Fruit fly (Drosophila melanogaster) whole organism, embryonic: Measurements from ENCODE around the gene Rab18.

Source experiments
- CG10543 ChIP-seq: fragments of 200-800 bp; sonication (Bioruptor generic); optimal IDR thresholded peaks from 3 replicates; lab custom pipeline; 2017; ENCODE audit warnings: missing biosample characterization, mild to moderate bottlenecking, missing genetic modification characterization, moderate library complexity
- CG12299 ChIP-seq: fragments of 200-800 bp; sonication (Bioruptor generic); optimal IDR thresholded peaks from 2 replicates; lab custom pipeline; 2018; ENCODE audit warnings: missing biosample characterization, mild to moderate bottlenecking, missing genetic modification characterization
- CG14965 ChIP-seq: fragments of 200-800 bp; sonication (Bioruptor generic); optimal IDR thresholded peaks from 2 replicates; lab custom pipeline; 2016; ENCODE audit warnings: missing biosample characterization, missing genetic modification characterization, borderline replicate concordance
- CG1529 ChIP-seq: fragments of 200-800 bp; sonication (Bioruptor generic); optimal IDR thresholded peaks from 3 replicates; lab custom pipeline; 2018; ENCODE audit warnings: missing biosample characterization, missing genetic modification characterization
- CG15696 ChIP-seq: fragments of 200-800 bp; sonication (Bioruptor generic); optimal IDR thresholded peaks from 2 replicates; lab custom pipeline; 2019; ENCODE audit warnings: missing biosample characterization, mild to moderate bottlenecking, missing genetic modification characterization, moderate library complexity
- CG17186 ChIP-seq: fragments of 200-800 bp; sonication (Bioruptor generic); optimal IDR thresholded peaks from 3 replicates; lab custom pipeline; 2017; ENCODE audit warnings: missing biosample characterization, missing genetic modification reagents, missing genetic modification characterization
- CG18599 ChIP-seq: fragments of 200-800 bp; sonication (Bioruptor generic); optimal IDR thresholded peaks from 3 replicates; lab custom pipeline; 2017; ENCODE audit warnings: missing biosample characterization, missing genetic modification characterization, mild to moderate bottlenecking, moderate library complexity, missing genetic modification reagents
- CG18619 ChIP-seq: fragments of 200-800 bp; sonication (Bioruptor generic); optimal IDR thresholded peaks from 3 replicates; lab custom pipeline; 2017; ENCODE audit warnings: missing biosample characterization, mild to moderate bottlenecking, missing genetic modification characterization
- CG2129 ChIP-seq: fragments of 200-800 bp; sonication (Bioruptor generic); IDR thresholded peaks from 2 replicates; pipeline ENCODE4 v1.3.6; 2022; ENCODE audit warnings: missing biosample characterization, missing genetic modification characterization; ENCODE audit not compliant: partially characterized antibody
- CG2712 ChIP-seq: fragments of 200-800 bp; optimal IDR thresholded peaks from 3 replicates; lab custom pipeline; 2019; ENCODE audit warnings: missing biosample characterization, mild to moderate bottlenecking, missing genetic modification characterization, moderate library complexity
- CG32532 ChIP-seq: fragments of 200-800 bp; sonication (Bioruptor generic); IDR thresholded peaks from 2 replicates; pipeline ENCODE4 v1.3.6; 2022; ENCODE audit warnings: missing biosample characterization, missing genetic modification characterization
- CG32772 ChIP-seq: fragments of 200-800 bp; sonication (Bioruptor generic); IDR thresholded peaks from 2 replicates; pipeline ENCODE4 v1.3.6; 2022; ENCODE audit warnings: missing biosample characterization, missing genetic modification characterization
- CG4282 ChIP-seq: fragments of 200-800 bp; sonication (Bioruptor generic); optimal IDR thresholded peaks from 2 replicates; lab custom pipeline; 2016; ENCODE audit warnings: missing biosample characterization, missing genetic modification characterization
- CG5953 ChIP-seq: fragments of 200-800 bp; sonication (Bioruptor generic); IDR thresholded peaks from 2 replicates; pipeline ENCODE4 v1.3.6; 2022; ENCODE audit warnings: missing biosample characterization, missing genetic modification characterization
- CG6654 ChIP-seq: fragments of 200-800 bp; sonication (Bioruptor generic); optimal IDR thresholded peaks from 2 replicates; lab custom pipeline; 2017; ENCODE audit warnings: missing biosample characterization, mild to moderate bottlenecking, missing genetic modification characterization
- CG6813 ChIP-seq: fragments of 200-800 bp; sonication (Bioruptor generic); optimal IDR thresholded peaks from 2 replicates; lab custom pipeline; 2017; ENCODE audit warnings: missing biosample characterization, missing genetic modification characterization, mild to moderate bottlenecking, moderate library complexity, missing genetic modification reagents
- CG6854 ChIP-seq: fragments of 200-800 bp; sonication (Bioruptor generic); optimal IDR thresholded peaks from 3 replicates; lab custom pipeline; 2017; ENCODE audit warnings: missing biosample characterization, mild to moderate bottlenecking, missing genetic modification characterization
- CG8765 ChIP-seq: fragments of 200-800 bp; sonication (Bioruptor generic); IDR thresholded peaks from 2 replicates; pipeline ENCODE4 v1.3.6; 2022; ENCODE audit warnings: missing biosample characterization, missing genetic modification characterization
- CG9215 ChIP-seq: fragments of 200-800 bp; sonication (Bioruptor generic); IDR thresholded peaks from 2 replicates; pipeline ENCODE4 v1.3.6; 2022; ENCODE audit warnings: missing biosample characterization, missing genetic modification characterization
- CG9932 ChIP-seq: fragments of 200-800 bp; sonication (Bioruptor generic); IDR thresholded peaks from 2 replicates; pipeline ENCODE4 v1.3.6; 2022; ENCODE audit warnings: missing biosample characterization, missing genetic modification characterization
- CrebB ChIP-seq: fragments of 200-800 bp; sonication (Bioruptor generic); optimal IDR thresholded peaks from 3 replicates; lab custom pipeline; 2018; ENCODE audit warnings: missing biosample characterization, mild to moderate bottlenecking, missing genetic modification characterization
- Dbx ChIP-seq: fragments of 200-800 bp; sonication (Bioruptor generic); IDR thresholded peaks from 3 replicates; pipeline ENCODE4 v1.3.6; 2022; ENCODE audit warnings: missing biosample characterization, missing genetic modification characterization
- GATAe ChIP-seq: fragments of 200-800 bp; sonication (Bioruptor generic); conservative IDR thresholded peaks from 2 replicates; pipeline ENCODE4 v1.3.6; 2022; ENCODE audit warnings: missing biosample characterization, missing genetic modification characterization
- Gug ChIP-seq: fragments of 200-800 bp; sonication (Bioruptor generic); IDR thresholded peaks from 4 replicates; pipeline ENCODE4 v1.3.6; 2022; ENCODE audit warnings: missing biosample characterization, missing genetic modification characterization
- H15 ChIP-seq: fragments of 200-800 bp; sonication (Bioruptor generic); IDR thresholded peaks from 3 replicates; pipeline ENCODE4 v1.3.6; 2022; ENCODE audit warnings: missing biosample characterization, missing genetic modification characterization
- HmgZ ChIP-seq: fragments of 200-800 bp; sonication (Bioruptor generic); optimal IDR thresholded peaks from 2 replicates; lab custom pipeline; 2018; ENCODE audit warnings: missing biosample characterization, mild to moderate bottlenecking, missing genetic modification characterization
- Myb ChIP-seq: fragments of 200-800 bp; sonication (Bioruptor generic); optimal IDR thresholded peaks from 2 replicates; lab custom pipeline; 2016; ENCODE audit warnings: missing biosample characterization, missing genetic modification characterization
- NC2α ChIP-seq: fragments of 200-800 bp; sonication (Bioruptor generic); optimal IDR thresholded peaks from 2 replicates; lab custom pipeline; 2016; ENCODE audit warnings: missing biosample characterization, missing genetic modification characterization
- NC2β ChIP-seq: fragments of 200-800 bp; sonication (Bioruptor generic); optimal IDR thresholded peaks from 2 replicates; lab custom pipeline; 2016; ENCODE audit warnings: missing biosample characterization, missing genetic modification characterization
- Oaz ChIP-seq: fragments of 200-800 bp; sonication (Bioruptor generic); IDR thresholded peaks from 2 replicates; pipeline ENCODE4 v1.3.6; 2022; ENCODE audit warnings: missing biosample characterization, missing genetic modification characterization
- Ravus ChIP-seq: fragments of 200-800 bp; sonication (Bioruptor generic); IDR thresholded peaks from 2 replicates; pipeline ENCODE4 v1.3.6; 2022; ENCODE audit warnings: missing biosample characterization, missing genetic modification characterization
- abd-A ChIP-seq: fragments of 200-800 bp; sonication (Bioruptor generic); optimal IDR thresholded peaks from 3 replicates; lab custom pipeline; 2019; ENCODE audit warnings: missing biosample characterization, mild to moderate bottlenecking, missing genetic modification characterization, moderate library complexity
- chif ChIP-seq, 2 experiments: fragments of 200-800 bp; sonication (Bioruptor generic); optimal IDR thresholded peaks; 3 replicates each; lab custom pipeline; 2016; ENCODE audit warnings: missing biosample characterization in 2 of 2, missing genetic modification characterization in 2 of 2
- crc ChIP-seq: fragments of 200-800 bp; sonication (Bioruptor generic); optimal IDR thresholded peaks from 2 replicates; lab custom pipeline; 2016; ENCODE audit warnings: missing biosample characterization, missing genetic modification characterization
- dati ChIP-seq: fragments of 200-800 bp; sonication (Bioruptor generic); IDR thresholded peaks from 2 replicates; pipeline ENCODE4 v1.3.6; 2022; ENCODE audit warnings: missing biosample characterization, missing genetic modification characterization
- emc ChIP-seq: fragments of 200-800 bp; sonication (Bioruptor generic); optimal IDR thresholded peaks from 2 replicates; lab custom pipeline; 2016; ENCODE audit warnings: missing biosample characterization, missing genetic modification characterization
- fd96Cb ChIP-seq: fragments of 200-800 bp; sonication (Bioruptor generic); optimal IDR thresholded peaks from 2 replicates; lab custom pipeline; 2018; ENCODE audit warnings: missing biosample characterization, mild to moderate bottlenecking, missing genetic modification characterization, moderate library complexity
- gfzf ChIP-seq: fragments of 200-800 bp; sonication (Bioruptor generic); optimal IDR thresholded peaks from 2 replicates; lab custom pipeline; 2016; ENCODE audit warnings: missing biosample characterization, mild to moderate bottlenecking, missing genetic modification characterization, moderate library complexity
- hb ChIP-seq: fragments of 200-800 bp; sonication (Bioruptor generic); IDR thresholded peaks from 3 replicates; pipeline ENCODE4 v1.3.6; 2022; ENCODE audit warnings: missing biosample characterization, missing genetic modification characterization; ENCODE audit not compliant: partially characterized antibody
- klu ChIP-seq: fragments of 200-800 bp; sonication (Bioruptor generic); IDR thresholded peaks from 2 replicates; pipeline ENCODE4 v1.3.6; 2022; ENCODE audit warnings: missing biosample characterization, missing genetic modification characterization
- kni ChIP-seq: fragments of 200-800 bp; sonication (Bioruptor generic); optimal IDR thresholded peaks from 3 replicates; lab custom pipeline; 2017; ENCODE audit warnings: mild to moderate bottlenecking, missing biosample characterization, missing genetic modification reagents, missing genetic modification characterization
- knrl ChIP-seq: fragments of 200-800 bp; sonication (Bioruptor generic); IDR thresholded peaks from 3 replicates; pipeline ENCODE4 v1.3.6; 2022; ENCODE audit warnings: missing biosample characterization, missing genetic modification characterization; ENCODE audit not compliant: partially characterized antibody
- lilli ChIP-seq: fragments of 200-800 bp; sonication (Bioruptor generic); optimal IDR thresholded peaks from 3 replicates; lab custom pipeline; 2016; ENCODE audit warnings: missing biosample characterization, missing genetic modification characterization
- nerfin-1 ChIP-seq: fragments of 200-800 bp; sonication (Bioruptor generic); optimal IDR thresholded peaks from 3 replicates; lab custom pipeline; 2019; ENCODE audit warnings: missing biosample characterization, mild to moderate bottlenecking, missing genetic modification characterization, moderate library complexity
- nerfin-2 ChIP-seq: fragments of 200-800 bp; sonication (Bioruptor generic); IDR thresholded peaks from 2 replicates; pipeline ENCODE4 v1.3.6; 2022; ENCODE audit warnings: missing biosample characterization, missing genetic modification characterization; ENCODE audit not compliant: partially characterized antibody
- pfk ChIP-seq: fragments of 200-800 bp; sonication (Bioruptor generic); optimal IDR thresholded peaks from 2 replicates; lab custom pipeline; 2018; ENCODE audit warnings: missing biosample characterization, mild to moderate bottlenecking, missing genetic modification characterization, moderate library complexity
- rib ChIP-seq: fragments of 200-800 bp; sonication (Bioruptor generic); IDR thresholded peaks from 2 replicates; pipeline ENCODE4 v1.3.6; 2022; ENCODE audit warnings: missing biosample characterization, missing genetic modification characterization
- tio ChIP-seq: fragments of 200-800 bp; sonication (Bioruptor generic); optimal IDR thresholded peaks from 2 replicates; lab custom pipeline; 2017; ENCODE audit warnings: missing biosample characterization, missing genetic modification characterization, inconsistent platforms
- toy ChIP-seq: fragments of 200-800 bp; sonication (Bioruptor generic); IDR thresholded peaks from 2 replicates; pipeline ENCODE4 v1.3.6; 2022; ENCODE audit warnings: missing biosample characterization, missing genetic modification characterization
- yki ChIP-seq: fragments of >200 bp; optimal IDR thresholded peaks from 3 replicates; lab custom pipeline; 2018

Gene Rab18

DNA sequence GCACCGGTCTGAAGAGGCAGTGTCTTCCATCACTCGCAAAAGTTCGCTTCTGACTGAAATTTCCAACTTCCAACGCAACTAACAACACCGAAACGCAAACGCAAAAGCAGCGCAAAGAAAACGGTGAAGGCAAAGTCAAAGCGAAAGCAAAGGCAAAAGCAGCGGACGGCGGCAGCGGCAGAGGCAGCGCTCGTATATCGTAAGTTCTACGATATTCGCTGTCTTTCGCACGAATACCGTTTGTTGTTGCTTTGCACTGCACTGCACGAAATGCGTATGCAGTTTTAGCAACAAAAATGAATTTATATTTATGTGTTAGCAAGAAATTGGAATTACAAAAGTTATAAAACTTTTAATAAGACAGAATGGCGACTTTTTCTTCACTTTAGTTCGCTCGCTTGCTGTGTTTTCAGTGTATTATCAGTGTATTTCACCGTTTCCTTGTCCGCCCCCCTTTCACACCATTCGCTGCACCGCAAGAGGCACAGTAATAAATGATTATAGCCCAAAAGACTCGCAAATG, 23.1 kb downstream of the Rab18 start, which contains the start of gene OtopLa (continued):
- peak; percentile 53 for TF ChIP-seq CG15696 (tag; lab: Kevin White, UChicago)
- no peak for TF ChIP-seq gfzf
- no peak for TF ChIP-seq CG4282 (GFP tag; lab: Kevin White, UChicago)
- TF ChIP-seq CG10543 (GFP tag; lab: Kevin White, UChicago), result peak; percentile 43
- no peak for TF ChIP-seq nerfin-2 (GFP tag; lab: Robert Waterston, UW)
- TF ChIP-seq HmgZ, result peak; percentile 70
- peak; percentile 71 for TF ChIP-seq CG12299 (tag; lab: Kevin White, UChicago)
- TF ChIP-seq CG32532 (GFP tag; lab: Robert Waterston, UW), result peak; percentile 84
- peak; percentile 74 for TF ChIP-seq nerfin-1 (tag; lab: Kevin White, UChicago)
- peak; percentile 24 for TF ChIP-seq CG17186
- TF ChIP-seq CG6654, result peak; percentile 70
- peak; percentile 52 for TF ChIP-seq Myb (GFP tag; lab: Kevin White, UChicago)
- TF ChIP-seq abd-A (tag; lab: Kevin White, UChicago), result no peak
- TF ChIP-seq toy (GFP tag; lab: Robert Waterston, UW), result peak; percentile 46; the same call in 1 of the 2 replicates
- peak; percentile 80 for TF ChIP-seq CG6813 (GFP tag; lab: Kevin White, UChicago)
- peak; percentile 69 for TF ChIP-seq Oaz (GFP tag; lab: Robert Waterston, UW)
- peak; percentile 79 for TF ChIP-seq Dbx (GFP tag; lab: Robert Waterston, UW)
- TF ChIP-seq CG9932, result peak; percentile 66
- TF ChIP-seq yki (lab: Kevin White, UChicago), result no peak
- TF ChIP-seq CG5953 (GFP tag; lab: Robert Waterston, UW), result peak; percentile 84
- peak; percentile 57 for TF ChIP-seq CrebB (tag; lab: Kevin White, UChicago)
- TF ChIP-seq CG32772 (GFP tag; lab: Robert Waterston, UW), result peak; percentile 80
- TF ChIP-seq H15, result peak; percentile 76; the same call in 2 of the 3 replicates
- TF ChIP-seq fd96Cb (tag; lab: Kevin White, UChicago), result peak; percentile 79
- TF ChIP-seq tio, result peak; percentile 64
- peak; percentile 67 for TF ChIP-seq CG6854 (GFP tag; lab: Kevin White, UChicago)
- TF ChIP-seq knrl (GFP tag; lab: Robert Waterston, UW), result no peak
- TF ChIP-seq CG14965, result peak; percentile 45
- peak; percentile 65 for TF ChIP-seq klu (GFP tag; lab: Robert Waterston, UW)
- TF ChIP-seq CG2712, result peak; percentile 84
- peak; percentile 70; the same call in 3 of the 4 replicates for TF ChIP-seq Gug
- TF ChIP-seq rib (GFP tag; lab: Robert Waterston, UW), result 0 out of 2 replicates have a peak, but pooled peaks have one; percentile 52
- TF ChIP-seq pfk (GFP tag; lab: Kevin White, UChicago), result no peak
- peak; percentile 67 for TF ChIP-seq CG18619 (GFP tag; lab: Kevin White, UChicago)
- TF ChIP-seq CG9215 (GFP tag; lab: Robert Waterston, UW), result peak; percentile 68
- TF ChIP-seq GATAe, result peak; percentile 41; the same call in 1 of the 2 replicates
- TF ChIP-seq crc, result peak; percentile 72
- TF ChIP-seq CG1529 (GFP tag; lab: Kevin White, UChicago), result peak; percentile 78
- TF ChIP-seq chif (GFP tag; optimal IDR thresholded peaks at IDR 0.05; lab: Kevin White, UChicago), result peak; percentile 83 to 88
- TF ChIP-seq CG2129 (GFP tag; lab: Robert Waterston, UW), result no peak
- peak; percentile 52 for TF ChIP-seq dati (GFP tag; lab: Robert Waterston, UW)
- TF ChIP-seq emc (GFP tag; lab: Kevin White, UChicago), result peak; percentile 18
- TF ChIP-seq hb (GFP tag; lab: Robert Waterston, UW), result no peak
- peak; percentile 90 for TF ChIP-seq CG18599 (GFP tag; lab: Kevin White, UChicago)
- TF ChIP-seq lilli, result peak; percentile 84
- peak; percentile 78 for TF ChIP-seq NC2β (GFP tag; lab: Kevin White, UChicago)
- TF ChIP-seq kni (GFP tag; lab: Kevin White, UChicago), result no peak
- TF ChIP-seq Ravus (GFP tag; lab: Robert Waterston, UW), result peak; percentile 61
- TF ChIP-seq NC2α (GFP tag; lab: Kevin White, UChicago), result peak; percentile 44
- peak; percentile 64; the same call in 1 of the 2 replicates for TF ChIP-seq CG8765
